Worm (Caenorhabditis elegans): Measurements from ENCODE around the gene srx-10.
A peak's percentile ranks its signal among the peaks of the same experiment; 100 is the strongest.

The srx-10 gene

ce11 chrV:13926398-13926797, 19.9 kb downstream of the srx-10 start, which contains the start of gene srxa-12:
srxa-12 (plus strand) TSS chrV:13926698.
- TF ChIP-seq unc-86 (tag; optimal IDR thresholded peaks at IDR 0.05) (no peak), madf-2 (tag; optimal IDR thresholded peaks at IDR 0.05) (no peak), fax-1 (tag; optimal IDR thresholded peaks at IDR 0.05) (no peak), pqm-1 (tag; optimal IDR thresholded peaks at IDR 0.05) (no peak), odd-2 (tag; optimal IDR thresholded peaks at IDR 0.05) (no peak), syd-9 (tag; optimal IDR thresholded peaks at IDR 0.05) (no peak), ceh-45 (GFP tag; IDR thresholded peaks at IDR 0.05) (no peak), F13H6.1 (tag; optimal IDR thresholded peaks at IDR 0.05) (no peak), elt-4 (tag; optimal IDR thresholded peaks at IDR 0.05) (no peak), hlh-6 (tag; optimal IDR thresholded peaks at IDR 0.05) (no peak), hlh-15 (tag; optimal IDR thresholded peaks at IDR 0.05) (no peak)

- no peak for TF ChIP-seq ceh-14 (tag; optimal IDR thresholded peaks at IDR 0.05)
Measured at ce11 chrV:13923851-13924250, 22.4 kb downstream of the srx-10 start, which contains the start of gene srxa-11. srxa-11 (plus strand) TSS chrV:13924151.

ce11 chrV:13920730-13921129, 25.6 kb downstream of the srx-10 start, which contains the start of gene srx-42:
srx-42 (plus strand) TSS chrV:13921030.
- TF ChIP-seq F13H6.1 (tag; optimal IDR thresholded peaks at IDR 0.05) (no peak), Y22D7AL.16 (tag; optimal IDR thresholded peaks at IDR 0.05) (no peak), dve-1 (tag; optimal IDR thresholded peaks at IDR 0.05) (no peak), pqm-1 (tag; optimal IDR thresholded peaks at IDR 0.05) (no peak), npax-4 (tag; optimal IDR thresholded peaks at IDR 0.05) (no peak), fkh-6 (tag; optimal IDR thresholded peaks at IDR 0.05) (no peak), hlh-15 (tag; optimal IDR thresholded peaks at IDR 0.05) (no peak), ztf-16 (tag; optimal IDR thresholded peaks at IDR 0.05) (no peak)

DNA sequence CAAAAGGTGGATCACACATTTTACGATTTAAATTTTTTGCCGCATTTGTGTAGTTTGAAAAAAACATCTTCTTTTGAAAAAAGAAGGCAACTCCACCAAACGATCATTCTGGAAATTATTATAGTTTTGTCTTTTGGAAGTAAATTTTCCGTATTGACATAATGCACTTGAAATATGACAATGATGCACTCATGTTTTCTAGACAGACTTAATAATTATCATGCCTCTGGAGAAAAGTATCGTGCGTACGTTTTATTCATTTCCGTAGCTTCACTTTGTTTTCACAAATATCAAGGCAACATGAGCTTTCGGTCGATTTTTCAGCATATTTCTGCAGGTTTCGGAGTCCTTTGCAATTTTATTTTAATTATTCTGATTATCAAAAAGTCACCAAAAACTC, 27.9 kb downstream of the srx-10 start, which contains the start of gene str-250:
Gene str-250, plus strand, starts transcription at position 301 of the 400 bp plus-strand sequence.
- TF ChIP-seq ceh-30 (tag; optimal IDR thresholded peaks at IDR 0.05) (no peak), dmd-4 (tag; optimal IDR thresholded peaks at IDR 0.05; ENCODE audit: borderline replicate concordance) (no peak), hlh-13 (GFP tag; optimal IDR thresholded peaks at IDR 0.05) (no peak), fax-1 (tag; optimal IDR thresholded peaks at IDR 0.05) (no peak), syd-9 (tag; optimal IDR thresholded peaks at IDR 0.05) (no peak), ama-1 (optimal IDR thresholded peaks at IDR 0.05) (no peak), ceh-34 (tag; optimal IDR thresholded peaks at IDR 0.05) (no peak), ztf-16 (tag; optimal IDR thresholded peaks at IDR 0.05) (no peak), C38D4.7 (GFP tag; optimal IDR thresholded peaks at IDR 0.05) (no peak), ceh-48 (tag; optimal IDR thresholded peaks at IDR 0.05) (no peak), ttx-3 (tag; optimal IDR thresholded peaks at IDR 0.05) (no peak), nhr-11 (tag; optimal IDR thresholded peaks at IDR 0.05) (no peak), unc-86 (tag; optimal IDR thresholded peaks at IDR 0.05) (no peak)

- no peak for TF ChIP-seq nhr-232 (tag; optimal IDR thresholded peaks at IDR 0.05)
Measured at ce11 chrV:13916196-13916595, 30.1 kb downstream of the srx-10 start, which contains the start of gene str-252. str-252 (plus strand) TSS chrV:13916496.

ce11 chrV:13915390-13915789, 30.9 kb downstream of the srx-10 start, which contains the start of gene gcy-32:
gcy-32 (minus strand) TSS chrV:13915490.
- TF ChIP-seq pros-1 (tag; optimal IDR thresholded peaks at IDR 0.05) = no peak

- TF ChIP-seq dve-1 (tag; optimal IDR thresholded peaks at IDR 0.05) (no peak), hlh-30 (tag; optimal IDR thresholded peaks at IDR 0.05; ENCODE audit: insufficient read depth) (peak; percentile 34)
Measured at ce11 chrV:13909400-13909799, 36.9 kb downstream of the srx-10 start, which contains the start of gene C06B3.7. C06B3.7 (plus strand) TSS chrV:13909686.

ce11 chrV:13908916-13909176, 37.4 kb downstream of the srx-10 start, which contains the start of gene C06B3.6:
C06B3.6 (minus strand) TSS chrV:13908967.
- TF ChIP-seq ceh-19 (GFP tag; optimal IDR thresholded peaks at IDR 0.05) = no peak
- no peak for TF ChIP-seq pag-3 (tag; optimal IDR thresholded peaks at IDR 0.05; ENCODE audit: borderline replicate concordance)
- no peak for TF ChIP-seq fkh-6 (tag; optimal IDR thresholded peaks at IDR 0.05)
- no peak for TF ChIP-seq K02D7.2 (tag; optimal IDR thresholded peaks at IDR 0.05)
- TF ChIP-seq elt-4 (tag; optimal IDR thresholded peaks at IDR 0.05) = no peak
